Worm (Caenorhabditis elegans) whole organism, L4 larva: ENCODE measurements around the gene C53C11.1.

Experiments used
- T20F7.1 ChIP-seq: fragments of 200-800 bp; sonication (Bioruptor generic); optimal IDR thresholded peaks from 2 replicates; lab custom pipeline; 2018; ENCODE audit warnings: mild to moderate bottlenecking, missing genetic modification characterization, missing compliant biosample characterization
- T26A8.4 ChIP-seq: fragments of 200-800 bp; sonication (Bioruptor generic); IDR thresholded peaks from 2 replicates; pipeline ENCODE4 v1.3.6; 2022; ENCODE audit warnings: missing genetic modification characterization, missing compliant biosample characterization
- Y105C5A.15 ChIP-seq: fragments of 200-800 bp; sonication (Bioruptor generic); IDR thresholded peaks from 2 replicates; pipeline ENCODE4 v1.3.6; 2022; ENCODE audit warnings: missing genetic modification characterization, missing compliant biosample characterization
- Y5F2A.4 ChIP-seq: fragments of 200-800 bp; sonication (Bioruptor generic); optimal IDR thresholded peaks from 2 replicates; lab custom pipeline; 2018; ENCODE audit warnings: mild to moderate bottlenecking, missing genetic modification characterization, missing compliant biosample characterization
- ZK546.5 ChIP-seq, 2 experiments: sonication (generic microtip); optimal IDR thresholded peaks; 2 replicates each; lab custom pipeline; 2017; ENCODE audit warnings: missing biosample characterization in 2 of 2, missing genetic modification characterization in 2 of 2
- arid-1 ChIP-seq: fragments of 200-800 bp; sonication (Bioruptor generic); conservative IDR thresholded peaks from 2 replicates; pipeline ENCODE4 v1.3.6; 2022; ENCODE audit warnings: missing genetic modification reagents, missing genetic modification characterization, missing compliant biosample characterization
- attf-4 ChIP-seq: sonication (generic microtip); optimal IDR thresholded peaks from 3 replicates; lab custom pipeline; 2017; ENCODE audit warnings: missing biosample characterization, missing genetic modification characterization
- ceh-62 ChIP-seq: sonication (generic microtip); optimal IDR thresholded peaks from 2 replicates; lab custom pipeline; 2017; ENCODE audit warnings: missing biosample characterization, missing genetic modification characterization
- ctbp-1 ChIP-seq: fragments of 200-800 bp; sonication (Bioruptor generic); IDR thresholded peaks from 2 replicates; pipeline ENCODE4 v1.3.6; 2022; ENCODE audit warnings: missing genetic modification reagents, missing genetic modification characterization, missing compliant biosample characterization
- daf-16 ChIP-seq, 3 experiments: sonication (generic microtip); optimal IDR thresholded peaks; 2 replicates each; lab custom pipeline; 2016 to 2017; ENCODE audit warnings: missing genetic modification characterization in 3 of 3, missing genetic modification reagents in 3 of 3, mild to moderate bottlenecking in 2 of 3, missing compliant biosample characterization in 2 of 3, missing biosample characterization in 1 of 3, moderate library complexity in 1 of 3
- dmd-8 ChIP-seq: fragments of 200-800 bp; sonication (Bioruptor generic); IDR thresholded peaks from 2 replicates; pipeline ENCODE4 v1.3.6; 2022; ENCODE audit warnings: missing genetic modification characterization, missing compliant biosample characterization
- dmd-9 ChIP-seq: fragments of 200-800 bp; sonication (Bioruptor generic); IDR thresholded peaks from 2 replicates; pipeline ENCODE4 v1.3.6; 2022; ENCODE audit warnings: missing genetic modification reagents, missing genetic modification characterization, missing compliant biosample characterization
- dve-1 ChIP-seq: sonication (generic microtip); optimal IDR thresholded peaks from 2 replicates; lab custom pipeline; 2017; ENCODE audit warnings: antibody characterized with exemption, mild to moderate bottlenecking, missing genetic modification characterization, missing compliant biosample characterization; ENCODE audit not compliant: insufficient read depth
- jun-1 ChIP-seq: fragments of 150-350 bp; optimal IDR thresholded peaks from 2 replicates; lab custom pipeline; 2014; ENCODE audit warnings: missing biosample characterization, missing genetic modification reagents, missing genetic modification characterization
- lin-1 ChIP-seq: fragments of 200-800 bp; sonication (Bioruptor generic); IDR thresholded peaks from 2 replicates; pipeline ENCODE4 v1.3.6; 2022; ENCODE audit warnings: missing genetic modification reagents, missing genetic modification characterization, missing compliant biosample characterization
- lin-15B ChIP-seq: fragments of 150-350 bp; sonication (generic microtip); optimal IDR thresholded peaks from 3 replicates; lab custom pipeline; 2014; ENCODE audit warnings: missing biosample characterization, missing genetic modification characterization
- lsy-2 ChIP-seq, 2 experiments: fragments of 150-350 bp in 1 of 2; sonication (generic microtip) in 1 of 2; optimal IDR thresholded peaks; 2 replicates each; lab custom pipeline; 2014 to 2017; ENCODE audit warnings: missing biosample characterization in 2 of 2, missing genetic modification characterization in 2 of 2
- mes-2 ChIP-seq: sonication (generic microtip); optimal IDR thresholded peaks from 2 replicates; lab custom pipeline; 2016; ENCODE audit warnings: missing genotype, mild to moderate bottlenecking, missing genetic modification characterization, missing compliant biosample characterization; ENCODE audit not compliant: poor library complexity, severe bottlenecking
- nhr-102 ChIP-seq: sonication (generic microtip); optimal IDR thresholded peaks from 2 replicates; lab custom pipeline; 2016; ENCODE audit warnings: mild to moderate bottlenecking, missing genetic modification characterization, moderate library complexity, missing compliant biosample characterization
- nhr-11 ChIP-seq: fragments of 150-350 bp; optimal IDR thresholded peaks from 2 replicates; lab custom pipeline; 2014; ENCODE audit warnings: missing biosample characterization, missing genetic modification characterization
- nhr-111 ChIP-seq: fragments of 200-800 bp; sonication (Bioruptor generic); optimal IDR thresholded peaks from 2 replicates; lab custom pipeline; 2018; ENCODE audit warnings: mild to moderate bottlenecking, missing genetic modification characterization, missing compliant biosample characterization
- nhr-28 ChIP-seq: fragments of 150-350 bp; optimal IDR thresholded peaks from 2 replicates; lab custom pipeline; 2014; ENCODE audit warnings: missing biosample characterization, missing genetic modification characterization
- nhr-48 ChIP-seq: sonication (generic microtip); optimal IDR thresholded peaks from 2 replicates; lab custom pipeline; 2016; ENCODE audit warnings: mild to moderate bottlenecking, missing genetic modification characterization, missing compliant biosample characterization
- php-3 ChIP-seq: fragments of 200-800 bp; sonication (Bioruptor generic); IDR thresholded peaks from 2 replicates; pipeline ENCODE4 v1.3.6; 2022; ENCODE audit warnings: missing genetic modification reagents, missing genetic modification characterization, missing compliant biosample characterization
- pqm-1 ChIP-seq: sonication (generic microtip); optimal IDR thresholded peaks from 2 replicates; lab custom pipeline; 2017; ENCODE audit warnings: missing biosample characterization, missing genetic modification characterization
- set-16 ChIP-seq: fragments of 200-800 bp; sonication (Bioruptor generic); IDR thresholded peaks from 2 replicates; pipeline ENCODE4 v1.3.6; 2022; ENCODE audit warnings: missing genetic modification reagents, missing genetic modification characterization, missing compliant biosample characterization
- spr-3 ChIP-seq: fragments of 200-800 bp; sonication (Bioruptor generic); optimal IDR thresholded peaks from 2 replicates; lab custom pipeline; 2018; ENCODE audit warnings: mild to moderate bottlenecking, missing genetic modification characterization, missing compliant biosample characterization
- tag-97 ChIP-seq: fragments of 200-800 bp; sonication (Bioruptor generic); IDR thresholded peaks from 2 replicates; pipeline ENCODE4 v1.3.6; 2022; ENCODE audit warnings: missing genetic modification characterization, missing compliant biosample characterization
- unc-62 ChIP-seq, 3 experiments: fragments of 150-350 bp in 1 of 3; sonication (generic microtip); optimal IDR thresholded peaks in 2 of 3; peaks in 1 of 3; 1 replicate in 1 of 3; 2 replicates in 2 of 3; lab custom pipeline; 2014 to 2017; ENCODE audit warnings: missing biosample characterization in 3 of 3, missing genetic modification characterization in 3 of 3, missing genetic modification reagents in 3 of 3, missing genotype in 1 of 3
- zag-1 ChIP-seq: fragments of 150-350 bp; optimal IDR thresholded peaks from 2 replicates; lab custom pipeline; 2014; ENCODE audit warnings: missing biosample characterization, missing genetic modification characterization
- zip-2 ChIP-seq: fragments of 150-350 bp; optimal IDR thresholded peaks from 2 replicates; lab custom pipeline; 2014; ENCODE audit warnings: missing biosample characterization, missing genetic modification characterization
- ztf-11 ChIP-seq: fragments of 150-350 bp; optimal IDR thresholded peaks from 2 replicates; lab custom pipeline; 2014; ENCODE audit warnings: missing biosample characterization, missing genetic modification characterization
- ztf-7 ChIP-seq: fragments of 150-350 bp; optimal IDR thresholded peaks from 2 replicates; lab custom pipeline; 2014; ENCODE audit warnings: missing biosample characterization, missing genetic modification characterization

The C53C11.1 gene

DNA sequence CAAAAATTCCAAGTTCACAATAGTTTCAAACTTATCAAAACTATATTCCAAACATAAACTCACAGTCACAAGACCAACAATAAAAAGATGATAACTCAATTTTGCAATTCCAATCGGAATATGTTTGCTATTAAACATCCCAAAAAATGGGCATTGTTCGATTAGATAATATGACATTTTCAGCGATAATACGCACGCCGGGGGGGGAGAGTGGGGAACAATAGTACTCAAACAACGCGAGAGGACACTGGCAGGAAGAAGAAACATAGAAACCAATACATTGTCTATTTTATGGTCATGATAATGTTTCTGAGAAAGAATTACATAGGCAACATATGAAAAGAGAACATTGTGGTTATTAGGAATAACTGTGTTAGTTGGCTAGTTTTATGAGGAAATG is 35.3 kb downstream of the C53C11.1 start (continued):
- TF ChIP-seq dmd-8 (GFP tag; lab: Robert Waterston, UW) = no peak
- TF ChIP-seq daf-16 (GFP tag; optimal IDR thresholded peaks at IDR 0.05; lab: Kevin White, UChicago) = no peak
- TF ChIP-seq daf-16 (tag; optimal IDR thresholded peaks at IDR 0.05; lab: Kevin White, UChicago) = peak; percentile 50
- no peak for TF ChIP-seq ZK546.5 (tag; optimal IDR thresholded peaks at IDR 0.05; lab: Kevin White, UChicago)
- no peak for TF ChIP-seq ztf-7
- peak; percentile 14 for TF ChIP-seq nhr-28 (tag; lab: Kevin White, UChicago)
- no peak for TF ChIP-seq mes-2 (tag; lab: Kevin White, UChicago)

DNA sequence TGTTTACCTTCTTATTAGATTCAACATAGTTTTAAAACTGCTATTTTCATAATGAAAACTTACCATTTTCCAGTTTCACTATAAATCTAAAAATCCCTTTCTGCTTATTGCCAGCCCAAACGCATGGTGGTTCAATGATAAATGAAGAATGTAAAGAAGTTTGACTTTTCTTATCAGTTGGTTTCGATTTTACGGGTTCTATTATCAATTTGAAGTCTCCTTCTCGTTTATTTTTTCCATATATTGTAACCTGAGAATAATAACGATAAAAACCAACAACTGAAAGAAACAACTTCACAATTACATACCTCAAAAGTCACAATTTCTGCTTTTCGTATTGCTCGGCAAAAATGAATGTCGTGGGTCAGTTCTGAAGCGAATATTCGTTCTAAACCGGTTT is 38.4 kb downstream of the C53C11.1 start:
- TF ChIP-seq tag-97 (GFP tag; lab: Robert Waterston, UW) (no peak), dve-1 (tag; lab: Kevin White, UChicago) (peak; percentile 15), pqm-1 (peak; percentile 44), daf-16 (GFP tag; optimal IDR thresholded peaks at IDR 0.05; lab: Kevin White, UChicago) (no peak), daf-16 (tag; optimal IDR thresholded peaks at IDR 0.05; lab: Kevin White, UChicago) (peak; percentile 62), nhr-28 (tag; lab: Kevin White, UChicago) (peak; percentile 44)

DNA sequence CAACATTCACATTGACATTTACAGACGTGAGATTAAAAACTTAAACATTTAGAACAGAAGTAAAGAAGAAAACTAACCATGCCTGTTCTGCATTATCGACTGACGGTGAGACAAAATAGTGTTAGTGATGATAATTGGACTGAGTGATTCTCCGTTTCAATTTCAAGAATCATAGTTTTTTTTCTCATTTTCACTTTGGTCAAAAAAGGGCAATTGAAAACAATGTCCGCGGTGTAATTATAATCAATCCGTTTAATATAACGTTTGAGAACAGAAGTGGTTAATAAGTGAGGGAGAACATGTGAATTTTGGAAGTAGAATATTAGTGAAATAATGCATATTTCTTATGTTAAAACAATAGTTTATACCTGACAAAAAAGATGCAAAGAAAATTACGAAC is 39.1 kb downstream of the C53C11.1 start, which contains the start of gene F10D7.10:
Gene F10D7.10 (minus strand): TSS at position 101 of the 400 bp plus-strand sequence.
- TF ChIP-seq ZK546.5 (tag; optimal IDR thresholded peaks at IDR 0.05; lab: Kevin White, UChicago) = no peak
- TF ChIP-seq attf-4 (tag; lab: Kevin White, UChicago) = no peak
- no peak for TF ChIP-seq lsy-2 (tag; optimal IDR thresholded peaks at IDR 0.05; lab: Kevin White, UChicago)
- TF ChIP-seq nhr-48 (tag; lab: Kevin White, UChicago) = no peak
- no peak for TF ChIP-seq dmd-9 (GFP tag; lab: Robert Waterston, UW)
- no peak for TF ChIP-seq lin-1
- no peak for TF ChIP-seq php-3
- no peak for TF ChIP-seq T20F7.1 (GFP tag; lab: Kevin White, UChicago)
- TF ChIP-seq nhr-102 (tag; lab: Kevin White, UChicago) = no peak
- TF ChIP-seq ztf-7 = no peak
- TF ChIP-seq jun-1 = no peak
- no peak for TF ChIP-seq nhr-11
- no peak for TF ChIP-seq T26A8.4
- TF ChIP-seq ztf-11 (tag; lab: Kevin White, UChicago) = no peak
- no peak for TF ChIP-seq Y5F2A.4
- TF ChIP-seq nhr-111 = no peak
- TF ChIP-seq nhr-28 (tag; lab: Kevin White, UChicago) = no peak
- no peak for TF ChIP-seq arid-1 (GFP tag; lab: Robert Waterston, UW)

DNA sequence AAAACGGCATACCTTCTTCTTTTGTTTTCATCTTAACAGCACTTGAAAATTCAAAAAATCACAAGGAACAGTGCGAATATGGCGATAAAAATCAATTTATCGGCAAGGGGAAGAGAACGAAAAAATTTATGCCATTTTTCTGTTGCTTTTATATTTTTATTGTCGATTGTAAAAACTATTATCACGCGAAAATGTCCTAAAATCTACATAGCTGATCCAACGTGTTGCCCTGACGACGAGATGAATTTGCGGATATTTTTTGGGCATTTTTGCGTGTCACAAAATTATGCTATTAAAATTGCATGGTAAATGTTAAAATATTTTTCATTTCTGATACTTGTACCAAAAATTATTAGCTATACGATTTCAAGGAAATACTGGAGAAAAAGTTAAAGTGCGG is 41.4 kb downstream of the C53C11.1 start, which contains the start of gene F10D7.4:
Gene F10D7.4 (minus strand): TSS at position 101 of the 400 bp plus-strand sequence.
- TF ChIP-seq unc-62 (GFP tag; optimal IDR thresholded peaks at IDR 0.05 in 1 of 2; lab: Kevin White, UChicago) (peak in 1 of 2 experiments; percentile 5), unc-62 (tag; optimal IDR thresholded peaks at IDR 0.05; lab: Kevin White, UChicago) (no peak), dve-1 (tag; lab: Kevin White, UChicago) (no peak)

DNA sequence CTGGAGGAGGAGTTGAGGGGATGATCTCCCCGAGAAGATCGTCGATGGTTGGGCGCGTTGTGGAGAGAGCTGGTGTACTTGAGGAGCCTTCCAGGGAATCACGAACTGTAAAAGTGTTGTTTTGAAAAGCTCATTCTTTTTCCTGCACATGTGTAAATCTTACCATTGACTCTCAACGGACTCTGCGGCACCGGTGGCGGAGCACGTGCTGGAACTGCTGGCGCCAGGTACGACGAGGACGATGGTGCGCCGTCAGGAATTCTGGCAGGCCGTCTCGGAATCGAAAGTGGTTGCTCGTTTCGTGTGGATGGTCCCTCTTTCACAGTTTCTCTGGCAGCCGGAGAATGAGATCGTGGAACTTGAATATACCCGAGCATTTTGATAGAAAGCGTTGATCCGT is 43.8 kb downstream of the C53C11.1 start:
- TF ChIP-seq Y105C5A.15 (GFP tag; lab: Robert Waterston, UW) (no peak), spr-3 (GFP tag; lab: Kevin White, UChicago) (no peak), ceh-62 (no peak), lin-1 (no peak), lin-15B (tag; lab: Kevin White, UChicago) (no peak), zip-2 (tag; lab: Kevin White, UChicago) (no peak), jun-1 (no peak), set-16 (GFP tag; lab: Robert Waterston, UW) (peak; percentile 70; the same call in 1 of the 2 replicates), zag-1 (no peak), ZK546.5 (tag; optimal IDR thresholded peaks at IDR 0.05; lab: Kevin White, UChicago) (no peak), ctbp-1 (GFP tag; lab: Robert Waterston, UW) (no peak), unc-62 (GFP tag; optimal IDR thresholded peaks at IDR 0.05 in 1 of 2; lab: Kevin White, UChicago) (peak in 1 of 2 experiments; percentile 17), unc-62 (tag; optimal IDR thresholded peaks at IDR 0.05; lab: Kevin White, UChicago) (no peak)
